Worm (Caenorhabditis elegans): ENCODE results near the gene Y17G9B.4.

ce11 chrIV:4776501-4776900 lies 24.6 kb downstream of the Y17G9B.4 start:
- TF ChIP-seq him-1 (tag; optimal IDR thresholded peaks at IDR 0.05), result no peak
- no peak for TF ChIP-seq W03F9.2 (tag; optimal IDR thresholded peaks at IDR 0.05)

All from whole organism, L4/young adult.